Worm (Caenorhabditis elegans): ENCODE measurements around the gene C45B11.8.

DNA sequence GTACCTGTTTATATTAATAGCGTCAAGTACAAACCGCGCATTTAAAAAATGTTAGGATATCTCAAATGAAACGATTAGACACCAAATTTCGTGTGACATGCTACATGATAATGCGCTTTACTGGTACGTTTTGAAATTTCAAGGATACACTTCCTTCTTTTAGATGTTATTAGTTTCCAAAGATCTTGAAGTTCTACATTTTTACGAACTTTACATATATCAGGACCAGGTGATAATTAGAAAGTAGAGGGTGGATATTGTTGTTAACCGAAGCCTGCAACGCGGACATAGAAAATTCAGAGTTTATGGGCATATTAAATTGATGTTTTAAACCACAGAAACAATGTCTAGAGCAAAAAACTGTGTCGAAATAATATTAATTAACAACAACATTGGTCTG, 27.4 kb upstream of the C45B11.8 start:
- TF ChIP-seq dmd-4 (tag; optimal IDR thresholded peaks at IDR 0.05) (no peak), sma-9 (GFP tag; optimal IDR thresholded peaks at IDR 0.05) (no peak), sma-9 (tag; optimal IDR thresholded peaks at IDR 0.05) (no peak)

Measured in whole organism, L2 larva.